Worm (Caenorhabditis elegans) whole organism, mixed stage, embryonic: ENCODE results near the gene unc-30.

Source experiments
- blmp-1 ChIP-seq: fragments of 150-350 bp; optimal IDR thresholded peaks from 2 replicates; lab custom pipeline; 2014; ENCODE audit warnings: missing biosample characterization, missing genetic modification characterization
- ceh-39 ChIP-seq: fragments of 150-350 bp; optimal IDR thresholded peaks from 2 replicates; lab custom pipeline; 2014; ENCODE audit warnings: missing biosample characterization, missing genetic modification characterization
- lin-13 ChIP-seq: fragments of 150-350 bp; optimal IDR thresholded peaks from 2 replicates; lab custom pipeline; 2014; ENCODE audit warnings: missing biosample characterization, missing genetic modification characterization
- lin-32 ChIP-seq: fragments of 200-800 bp; sonication (Bioruptor generic); optimal IDR thresholded peaks from 2 replicates; lab custom pipeline; 2018; ENCODE audit warnings: mild to moderate bottlenecking, missing genetic modification characterization, missing compliant biosample characterization
- mls-2 ChIP-seq: sonication (generic microtip); optimal IDR thresholded peaks from 2 replicates; lab custom pipeline; 2016; ENCODE audit warnings: mild to moderate bottlenecking, missing genetic modification characterization, moderate library complexity, missing compliant biosample characterization
- nhr-12 ChIP-seq: fragments of 150-350 bp; optimal IDR thresholded peaks from 2 replicates; lab custom pipeline; 2014; ENCODE audit warnings: missing biosample characterization, missing genetic modification characterization
- nhr-76 ChIP-seq: sonication (generic microtip); optimal IDR thresholded peaks from 2 replicates; lab custom pipeline; 2017; ENCODE audit warnings: missing biosample characterization, missing genetic modification characterization
- pha-4 ChIP-seq: fragments of 150-350 bp; optimal IDR thresholded peaks from 2 replicates; lab custom pipeline; 2018; ENCODE audit warnings: missing biosample characterization, missing genetic modification reagents, missing genetic modification characterization
- sptf-1 ChIP-seq: sonication (generic microtip); optimal IDR thresholded peaks from 2 replicates; lab custom pipeline; 2017; ENCODE audit warnings: mild to moderate bottlenecking, missing genetic modification characterization, moderate library complexity, missing compliant biosample characterization
- unc-39 ChIP-seq: fragments of 150-350 bp; optimal IDR thresholded peaks from 2 replicates; lab custom pipeline; 2014; ENCODE audit warnings: missing biosample characterization, missing genetic modification characterization
- ztf-11 ChIP-seq: fragments of 150-350 bp; optimal IDR thresholded peaks from 2 replicates; lab custom pipeline; 2014; ENCODE audit warnings: missing biosample characterization, missing genetic modification characterization

DNA sequence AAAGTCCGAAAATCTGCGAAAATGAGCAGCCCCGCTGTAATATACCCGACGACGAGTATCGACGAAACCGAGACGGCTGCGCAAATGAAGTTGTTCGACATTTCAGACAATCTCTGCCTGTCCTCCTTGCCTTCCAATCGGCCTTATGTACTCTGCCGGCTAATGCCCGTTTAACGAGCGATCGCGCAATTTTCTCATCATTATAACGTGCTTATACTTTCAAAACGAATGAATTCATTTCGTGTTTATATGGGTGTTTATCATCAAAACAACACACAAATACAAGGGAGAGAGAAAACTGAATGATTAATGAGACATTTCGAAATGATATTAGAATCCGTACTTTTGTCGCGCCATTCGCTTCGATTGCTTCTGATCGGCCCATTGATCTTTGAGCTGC, 27.8 kb upstream of the unc-30 start, which contains the start of gene col-132:
- no peak for TF ChIP-seq nhr-76
- TF ChIP-seq pha-4: no peak
- TF ChIP-seq lin-13 (tag; lab: Kevin White, UChicago): no peak
- TF ChIP-seq mls-2 (tag; lab: Kevin White, UChicago): no peak
- no peak for TF ChIP-seq sptf-1 (tag; lab: Kevin White, UChicago)
- no peak for TF ChIP-seq ceh-39 (tag; lab: Kevin White, UChicago)
- TF ChIP-seq ztf-11 (tag; lab: Kevin White, UChicago): no peak
- no peak for TF ChIP-seq nhr-12 (tag; lab: Kevin White, UChicago)
- no peak for TF ChIP-seq blmp-1 (tag; lab: Kevin White, UChicago)
- no peak for TF ChIP-seq unc-39
- no peak for TF ChIP-seq lin-32
